Worm (Caenorhabditis elegans): ENCODE measurements around the gene tag-267.

Gene tag-267

DNA sequence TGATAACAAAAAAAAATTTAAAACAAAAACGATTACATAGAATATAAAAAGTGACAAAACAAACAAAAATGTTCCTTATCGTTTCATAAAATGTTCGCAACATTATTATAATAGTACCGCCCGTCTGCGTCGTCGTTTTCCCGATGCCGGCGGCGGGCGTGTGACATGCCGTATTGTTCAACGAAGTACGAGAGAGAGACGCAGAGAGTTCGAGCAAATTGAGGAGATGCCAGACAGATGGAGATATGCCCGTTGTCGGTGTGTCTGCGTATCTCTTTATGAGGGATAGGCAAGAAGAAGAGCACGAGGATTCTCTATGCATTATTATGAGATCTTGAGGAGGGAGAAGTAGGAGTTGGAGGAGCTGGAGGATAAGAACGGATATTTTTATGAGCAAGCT, 16.8 kb upstream of the tag-267 start:
- TF ChIP-seq snu-23 (GFP tag; optimal IDR thresholded peaks at IDR 0.05) = peak; percentile 95
- TF ChIP-seq isw-1 (GFP tag; IDR thresholded peaks at IDR 0.05) = peak; percentile 64
- peak; percentile 81 for TF ChIP-seq elt-2 (tag; optimal IDR thresholded peaks at IDR 0.05)
- no peak for TF ChIP-seq zag-1 (tag; optimal IDR thresholded peaks at IDR 0.05)
- TF ChIP-seq lir-3 (tag; optimal IDR thresholded peaks at IDR 0.05; ENCODE audit: poor library complexity) = peak; percentile 59
- peak; percentile 72 for TF ChIP-seq xbp-1 (tag; optimal IDR thresholded peaks at IDR 0.05)
- peak; percentile 76 to 83 for TF ChIP-seq lsy-2 (tag; optimal IDR thresholded peaks at IDR 0.05)
- TF ChIP-seq lin-15B (tag; optimal IDR thresholded peaks at IDR 0.05) = peak; percentile 43
- TF ChIP-seq C34B4.2 (tag; optimal IDR thresholded peaks at IDR 0.05) = peak; percentile 74
- TF ChIP-seq vab-15 (tag; optimal IDR thresholded peaks at IDR 0.05) = peak; percentile 34
- peak; percentile 32 to 65 (median 51) for TF ChIP-seq dpl-1 (GFP tag; optimal IDR thresholded peaks at IDR 0.05)
- TF ChIP-seq ceh-82 (tag; optimal IDR thresholded peaks at IDR 0.05) = peak; percentile 53 to 93 (median 71)
- TF ChIP-seq ces-1 (GFP tag; optimal IDR thresholded peaks at IDR 0.05) = no peak
- no peak for TF ChIP-seq nhr-76 (tag; optimal IDR thresholded peaks at IDR 0.05)
- TF ChIP-seq nhr-90 (tag; optimal IDR thresholded peaks at IDR 0.05; ENCODE audit: poor library complexity) = peak; percentile 72
- TF ChIP-seq egl-27 (tag; optimal IDR thresholded peaks at IDR 0.05) = peak in 1 of 2 experiments; percentile 63
- peak; percentile 95 for TF ChIP-seq mep-1 (tag; optimal IDR thresholded peaks at IDR 0.05)
- TF ChIP-seq tbx-2 (tag; optimal IDR thresholded peaks at IDR 0.05) = peak; percentile 82
- TF ChIP-seq C04F5.9 (tag; optimal IDR thresholded peaks at IDR 0.05) = no peak
- no peak for TF ChIP-seq Y116A8C.19 (tag; optimal IDR thresholded peaks at IDR 0.05; ENCODE audit: borderline replicate concordance)
- no peak for TF ChIP-seq tlp-1 (tag; optimal IDR thresholded peaks at IDR 0.05)
- no peak for TF ChIP-seq sptf-1 (tag; optimal IDR thresholded peaks at IDR 0.05)
- peak; percentile 84 for TF ChIP-seq blmp-1 (tag; optimal IDR thresholded peaks at IDR 0.05)
- peak; percentile 86 for TF ChIP-seq pag-3 (tag; optimal IDR thresholded peaks at IDR 0.05; ENCODE audit: borderline replicate concordance, insufficient read depth)
- no peak for TF ChIP-seq lin-39 (tag; optimal IDR thresholded peaks at IDR 0.05)
- no peak for TF ChIP-seq efl-3 (GFP tag; optimal IDR thresholded peaks at IDR 0.05)
- TF ChIP-seq ceh-8 (GFP tag; optimal IDR thresholded peaks at IDR 0.05) = peak; percentile 78
- TF ChIP-seq pqm-1 (tag; optimal IDR thresholded peaks at IDR 0.05) = no peak
- TF ChIP-seq unc-86 (tag; optimal IDR thresholded peaks at IDR 0.05) = peak; percentile 75
- no peak for TF ChIP-seq aha-1 (tag; optimal IDR thresholded peaks at IDR 0.05)
- peak; percentile 89 for TF ChIP-seq swsn-7 (tag; optimal IDR thresholded peaks at IDR 0.05)
- TF ChIP-seq egl-13 (tag; optimal IDR thresholded peaks at IDR 0.05) = peak; percentile 72
- peak; percentile 55 for TF ChIP-seq mef-2 (tag; optimal IDR thresholded peaks at IDR 0.05)
- no peak for TF ChIP-seq nhr-12 (tag; optimal IDR thresholded peaks at IDR 0.05)
- no peak for TF ChIP-seq F16B12.6 (tag; optimal IDR thresholded peaks at IDR 0.05)
- TF ChIP-seq ama-1 (optimal IDR thresholded peaks at IDR 0.05) = no peak
- TF ChIP-seq nhr-20 (tag; optimal IDR thresholded peaks at IDR 0.05) = peak; percentile 91
- peak; percentile 84 for TF ChIP-seq ztf-4 (tag; optimal IDR thresholded peaks at IDR 0.05)
- peak; percentile 85 for TF ChIP-seq rnt-1 (tag; optimal IDR thresholded peaks at IDR 0.05)
- TF ChIP-seq nhr-19 (GFP tag; conservative IDR thresholded peaks at IDR 0.05) = peak; percentile 83
- no peak for TF ChIP-seq unc-98 (GFP tag; IDR thresholded peaks at IDR 0.05)
- TF ChIP-seq skn-1 (tag; optimal IDR thresholded peaks at IDR 0.05) = peak; percentile 86
- peak; percentile 5 for TF ChIP-seq hpl-2 (GFP tag; optimal IDR thresholded peaks at IDR 0.05)
- TF ChIP-seq ets-5 (GFP tag; IDR thresholded peaks at IDR 0.05) = no peak
- TF ChIP-seq hlh-17 (GFP tag; optimal IDR thresholded peaks at IDR 0.05; ENCODE audit: borderline replicate concordance) = no peak
- TF ChIP-seq nhr-28 (tag; optimal IDR thresholded peaks at IDR 0.05) = no peak
- TF ChIP-seq nhr-237 (tag; optimal IDR thresholded peaks at IDR 0.05) = peak; percentile 61
- peak in 1 of 2 experiments; percentile 95 for TF ChIP-seq mdl-1 (tag; optimal IDR thresholded peaks at IDR 0.05)
- no peak for TF ChIP-seq ceh-63 (GFP tag; optimal IDR thresholded peaks at IDR 0.05)
- TF ChIP-seq nhr-77 (tag; optimal IDR thresholded peaks at IDR 0.05) = peak; percentile 86
- peak; percentile 85 for TF ChIP-seq nhr-85 (tag)
- TF ChIP-seq lin-35 (GFP tag; optimal IDR thresholded peaks at IDR 0.05) = peak; percentile 78 to 84
- TF ChIP-seq mab-9 (GFP tag; IDR thresholded peaks at IDR 0.05) = no peak; the same call in 1 of the 2 replicates

All from whole organism, L1 larva.